Worm (Caenorhabditis elegans) whole organism, midembryonic: ENCODE measurements around the gene srm-5.
"Not testable (repeated sequence)": the region's sequence is repeated elsewhere in the genome, so short reads cannot be mapped to it uniquely, and the experiment has no call there.

Source experiments
- T22C8.4 ChIP-seq: fragments of 200-800 bp; sonication (Bioruptor generic); IDR thresholded peaks from 2 replicates; pipeline ENCODE4 v1.3.6; 2022; ENCODE audit warnings: missing genetic modification characterization, missing compliant biosample characterization
- cog-1 ChIP-seq: sonication (generic microtip); optimal IDR thresholded peaks from 2 replicates; lab custom pipeline; 2016; ENCODE audit warnings: missing genetic modification characterization, missing compliant biosample characterization
- flt-1 ChIP-seq: fragments of 200-800 bp; sonication (Bioruptor generic); IDR thresholded peaks from 2 replicates; pipeline ENCODE4 v1.3.6; 2022; ENCODE audit warnings: missing genetic modification characterization, missing compliant biosample characterization
- klf-2 ChIP-seq: fragments of 200-800 bp; sonication (Bioruptor generic); conservative IDR thresholded peaks from 2 replicates; pipeline ENCODE4 v1.3.6; 2022; ENCODE audit warnings: missing genetic modification reagents, missing genetic modification characterization, missing compliant biosample characterization
- med-1 ChIP-seq: sonication (generic microtip); optimal IDR thresholded peaks from 2 replicates; lab custom pipeline; 2017; ENCODE audit warnings: missing genetic modification characterization, mild to moderate bottlenecking, missing compliant biosample characterization, antibody characterized with exemption, missing genetic modification reagents; ENCODE audit not compliant: insufficient read depth
- ref-1 ChIP-seq: fragments of 200-800 bp; sonication (Bioruptor generic); conservative IDR thresholded peaks from 2 replicates; pipeline ENCODE4 v1.3.6; 2022; ENCODE audit warnings: missing genetic modification reagents, missing genetic modification characterization, missing compliant biosample characterization
- tab-1 ChIP-seq: fragments of 200-800 bp; sonication (Bioruptor generic); IDR thresholded peaks from 2 replicates; pipeline ENCODE4 v1.3.6; 2022; ENCODE audit warnings: missing genetic modification characterization, missing compliant biosample characterization
- ztf-23 ChIP-seq: fragments of 200-800 bp; sonication (Bioruptor generic); IDR thresholded peaks from 2 replicates; pipeline ENCODE4 v1.3.6; 2022; ENCODE audit warnings: missing genetic modification reagents, missing genetic modification characterization, missing compliant biosample characterization
- ztf-29 ChIP-seq: fragments of 200-800 bp; sonication (Bioruptor generic); IDR thresholded peaks from 2 replicates; pipeline ENCODE4 v1.3.6; 2022; ENCODE audit warnings: missing genetic modification reagents, missing genetic modification characterization, missing compliant biosample characterization

ce11 chrV:14309632-14310031, 25.4 kb upstream of the srm-5 start, which contains the start of gene F14D7.14:
- TF ChIP-seq flt-1 (GFP tag; lab: Robert Waterston, UW); ref-1; klf-2 (GFP tag; lab: Robert Waterston, UW); ztf-29 (GFP tag; lab: Robert Waterston, UW); tab-1 (GFP tag; lab: Robert Waterston, UW); T22C8.4 (GFP tag; lab: Robert Waterston, UW); med-1 (GFP tag; lab: Kevin White, UChicago); ztf-23 (GFP tag; lab: Robert Waterston, UW); cog-1: not testable (repeated sequence)
